Worm (Caenorhabditis elegans) whole organism, young adult: ENCODE results near the gene F11A10.6.
A peak's percentile ranks its signal among the peaks of the same experiment; 100 is the strongest.

Experiments used
- B0261.1 ChIP-seq: sonication (generic microtip); optimal IDR thresholded peaks from 2 replicates; lab custom pipeline; 2016; ENCODE audit warnings: mild to moderate bottlenecking, missing genetic modification characterization, moderate library complexity, missing compliant biosample characterization
- B0336.3 ChIP-seq: fragments of 200-800 bp; sonication (Bioruptor generic); IDR thresholded peaks from 2 replicates; pipeline ENCODE4 v1.3.6; 2022; ENCODE audit warnings: missing genetic modification characterization, missing compliant biosample characterization
- D2030.7 ChIP-seq: fragments of 200-800 bp; sonication (Bioruptor generic); IDR thresholded peaks from 2 replicates; pipeline ENCODE4 v1.3.6; 2022; ENCODE audit warnings: missing genetic modification reagents, missing genetic modification characterization, missing compliant biosample characterization
- F22D6.2 ChIP-seq: sonication (generic microtip); optimal IDR thresholded peaks from 2 replicates; lab custom pipeline; 2016; ENCODE audit warnings: mild to moderate bottlenecking, missing genetic modification characterization, missing compliant biosample characterization
- F33H1.4 ChIP-seq: fragments of 200-800 bp; sonication (Bioruptor generic); IDR thresholded peaks from 2 replicates; pipeline ENCODE4 v1.3.6; 2022; ENCODE audit warnings: missing genetic modification reagents, missing genetic modification characterization, missing compliant biosample characterization
- F37B4.10 ChIP-seq: fragments of 200-800 bp; sonication (Bioruptor generic); IDR thresholded peaks from 2 replicates; pipeline ENCODE4 v1.3.6; 2022; ENCODE audit warnings: missing genetic modification characterization, missing compliant biosample characterization
- K11D2.4 ChIP-seq: fragments of 200-800 bp; sonication (Bioruptor generic); IDR thresholded peaks from 2 replicates; pipeline ENCODE4 v1.3.6; 2022; ENCODE audit warnings: missing genetic modification reagents, missing genetic modification characterization, missing compliant biosample characterization
- Y95B8A.8 ChIP-seq: fragments of 200-800 bp; sonication (Bioruptor generic); IDR thresholded peaks from 2 replicates; pipeline ENCODE4 v1.3.6; 2022; ENCODE audit warnings: missing genetic modification reagents, missing genetic modification characterization, missing compliant biosample characterization
- ama-1 ChIP-seq, 3 experiments: fragments of 150-350 bp in 1 of 3; sonication (generic microtip) in 2 of 3; optimal IDR thresholded peaks; 2 replicates each; lab custom pipeline; 2014 to 2018; ENCODE audit warnings: missing biosample characterization in 2 of 3, missing genetic modification characterization in 2 of 3, missing genetic modification reagents in 2 of 3
- athp-1 ChIP-seq: sonication (generic microtip); optimal IDR thresholded peaks from 2 replicates; lab custom pipeline; 2017; ENCODE audit warnings: mild to moderate bottlenecking, missing genetic modification characterization, missing compliant biosample characterization
- bed-2 ChIP-seq: fragments of 200-800 bp; sonication (Bioruptor generic); IDR thresholded peaks from 2 replicates; pipeline ENCODE4 v1.3.6; 2022; ENCODE audit warnings: missing genetic modification reagents, missing genetic modification characterization, missing compliant biosample characterization
- ccch-3 ChIP-seq: fragments of 200-800 bp; sonication (Bioruptor generic); optimal IDR thresholded peaks from 2 replicates; lab custom pipeline; 2018; ENCODE audit warnings: mild to moderate bottlenecking, missing genetic modification characterization, missing compliant biosample characterization
- cebp-2 ChIP-seq: fragments of 200-800 bp; sonication (Bioruptor generic); IDR thresholded peaks from 2 replicates; pipeline ENCODE4 v1.3.6; 2022; ENCODE audit warnings: missing genetic modification characterization, missing compliant biosample characterization
- ceh-27 ChIP-seq: fragments of 200-800 bp; sonication (Bioruptor generic); optimal IDR thresholded peaks from 2 replicates; lab custom pipeline; 2018; ENCODE audit warnings: mild to moderate bottlenecking, missing genetic modification characterization, moderate library complexity, missing compliant biosample characterization
- ceh-91 ChIP-seq: fragments of 200-800 bp; sonication (Bioruptor generic); IDR thresholded peaks from 2 replicates; pipeline ENCODE4 v1.3.6; 2022; ENCODE audit warnings: missing genetic modification reagents, missing genetic modification characterization, missing compliant biosample characterization
- dpff-1 ChIP-seq: sonication (generic microtip); optimal IDR thresholded peaks from 2 replicates; lab custom pipeline; 2017; ENCODE audit warnings: mild to moderate bottlenecking, missing genetic modification characterization, missing compliant biosample characterization
- dpl-1 ChIP-seq: fragments of 150-350 bp; optimal IDR thresholded peaks from 2 replicates; lab custom pipeline; 2014; ENCODE audit warnings: missing biosample characterization, missing genetic modification reagents, missing genetic modification characterization
- ets-4 ChIP-seq: fragments of 200-800 bp; sonication (Bioruptor generic); optimal IDR thresholded peaks from 2 replicates; lab custom pipeline; 2018; ENCODE audit warnings: mild to moderate bottlenecking, missing genetic modification characterization, missing compliant biosample characterization
- fkh-3 ChIP-seq: sonication (generic microtip); optimal IDR thresholded peaks from 2 replicates; lab custom pipeline; 2016; ENCODE audit warnings: mild to moderate bottlenecking, missing genetic modification characterization, missing compliant biosample characterization
- gei-17 ChIP-seq: fragments of 200-800 bp; sonication (Bioruptor generic); optimal IDR thresholded peaks from 2 replicates; lab custom pipeline; 2018; ENCODE audit warnings: mild to moderate bottlenecking, missing genetic modification characterization, missing compliant biosample characterization
- hlh-26 ChIP-seq: fragments of 200-800 bp; sonication (Bioruptor generic); conservative IDR thresholded peaks from 2 replicates; pipeline ENCODE4 v1.3.6; 2022; ENCODE audit warnings: missing genetic modification reagents, missing genetic modification characterization, missing compliant biosample characterization
- hmg-1.2 ChIP-seq: fragments of 200-800 bp; sonication (Bioruptor generic); IDR thresholded peaks from 2 replicates; pipeline ENCODE4 v1.3.6; 2022; ENCODE audit warnings: missing genetic modification reagents, missing genetic modification characterization, missing compliant biosample characterization
- lin-26 ChIP-seq: fragments of 200-800 bp; sonication (Bioruptor generic); IDR thresholded peaks from 2 replicates; pipeline ENCODE4 v1.3.6; 2022; ENCODE audit warnings: missing genetic modification reagents, missing genetic modification characterization, missing compliant biosample characterization
- lsl-1 ChIP-seq: fragments of 200-800 bp; sonication (Bioruptor generic); optimal IDR thresholded peaks from 2 replicates; lab custom pipeline; 2018; ENCODE audit warnings: mild to moderate bottlenecking, missing genetic modification characterization, moderate library complexity, missing compliant biosample characterization
- madf-6 ChIP-seq: fragments of 200-800 bp; sonication (Bioruptor generic); IDR thresholded peaks from 2 replicates; pipeline ENCODE4 v1.3.6; 2022; ENCODE audit warnings: missing genetic modification reagents, missing genetic modification characterization, missing compliant biosample characterization
- mcd-1 ChIP-seq: fragments of 200-800 bp; sonication (Bioruptor generic); IDR thresholded peaks from 2 replicates; pipeline ENCODE4 v1.3.6; 2022; ENCODE audit warnings: missing genetic modification reagents, missing genetic modification characterization, missing compliant biosample characterization
- mxl-1 ChIP-seq: sonication (generic microtip); optimal IDR thresholded peaks from 2 replicates; lab custom pipeline; 2016; ENCODE audit warnings: missing genetic modification characterization, missing compliant biosample characterization
- nhr-179 ChIP-seq: sonication (generic microtip); optimal IDR thresholded peaks from 2 replicates; lab custom pipeline; 2016; ENCODE audit warnings: mild to moderate bottlenecking, missing genetic modification characterization, missing compliant biosample characterization
- pbrm-1 ChIP-seq: fragments of 200-800 bp; sonication (Bioruptor generic); IDR thresholded peaks from 2 replicates; pipeline ENCODE4 v1.3.6; 2022; ENCODE audit warnings: missing genetic modification reagents, missing genetic modification characterization, missing compliant biosample characterization
- rec-8 ChIP-seq, 2 experiments: sonication (generic microtip); optimal IDR thresholded peaks; 2 replicates each; lab custom pipeline; 2016; ENCODE audit warnings: mild to moderate bottlenecking in 2 of 2, missing genetic modification characterization in 2 of 2, missing genetic modification reagents in 2 of 2, missing genotype in 2 of 2, missing biosample characterization in 1 of 2, missing compliant biosample characterization in 1 of 2, moderate library complexity in 1 of 2
- repo-1 ChIP-seq: sonication (generic microtip); optimal IDR thresholded peaks from 2 replicates; lab custom pipeline; 2017; ENCODE audit warnings: mild to moderate bottlenecking, missing genetic modification characterization, missing compliant biosample characterization
- rpc-1 ChIP-seq, 2 experiments: fragments of 150-350 bp in 1 of 2; sonication (generic microtip) in 1 of 2; optimal IDR thresholded peaks; 2 replicates each; lab custom pipeline; 2014 to 2018; ENCODE audit warnings: missing biosample characterization in 1 of 2, missing genetic modification characterization in 1 of 2, missing genetic modification reagents in 1 of 2, missing genotype in 1 of 2
- snpc-4 ChIP-seq, 5 experiments: fragments of 150-350 bp in 1 of 5; sonication (generic microtip) in 4 of 5; optimal IDR thresholded peaks; 2 replicates each; lab custom pipeline; 2014 to 2018; ENCODE audit warnings: missing genetic modification characterization in 5 of 5, missing biosample characterization in 3 of 5, antibody characterized with exemption in 2 of 5, mild to moderate bottlenecking in 2 of 5, missing compliant biosample characterization in 2 of 5, missing genotype in 2 of 5, moderate library complexity in 2 of 5, missing genetic modification reagents in 1 of 5
- ztf-18 ChIP-seq: sonication (generic microtip); optimal IDR thresholded peaks from 2 replicates; lab custom pipeline; 2016; ENCODE audit warnings: missing genotype, mild to moderate bottlenecking, missing genetic modification characterization, missing compliant biosample characterization
- ztf-22 ChIP-seq: fragments of 200-800 bp; sonication (Bioruptor generic); optimal IDR thresholded peaks from 2 replicates; lab custom pipeline; 2018; ENCODE audit warnings: mild to moderate bottlenecking, missing genetic modification characterization, moderate library complexity, missing compliant biosample characterization
- ztf-3 ChIP-seq: fragments of 200-800 bp; sonication (Bioruptor generic); optimal IDR thresholded peaks from 2 replicates; lab custom pipeline; 2018; ENCODE audit warnings: mild to moderate bottlenecking, missing genetic modification characterization, missing compliant biosample characterization

The F11A10.6 gene

ce11 chrIV:12078112-12078812 is 11.2 kb downstream of the F11A10.6 start, which contains the start of gene tmed-1:
TSS of gene tmed-1 (minus strand) at chrIV:12078162.
- no peak for TF ChIP-seq K11D2.4 (GFP tag; lab: Robert Waterston, UW)
- TF ChIP-seq ama-1 (optimal IDR thresholded peaks at IDR 0.05; lab: Kevin White, UChicago) = no peak
- TF ChIP-seq ama-1 (GFP tag; optimal IDR thresholded peaks at IDR 0.05; lab: Kevin White, UChicago) = no peak
- TF ChIP-seq lsl-1 (GFP tag; lab: Kevin White, UChicago) = peak; percentile 66
- no peak for TF ChIP-seq snpc-4 (GFP tag; optimal IDR thresholded peaks at IDR 0.05; lab: Kevin White, UChicago)
- no peak for TF ChIP-seq snpc-4 (tag; optimal IDR thresholded peaks at IDR 0.05; lab: Kevin White, UChicago)
- no peak for TF ChIP-seq hlh-26 (GFP tag; lab: Robert Waterston, UW)
- TF ChIP-seq repo-1 = no peak
- no peak for TF ChIP-seq pbrm-1 (GFP tag; lab: Robert Waterston, UW)
- TF ChIP-seq F22D6.2 (tag; lab: Kevin White, UChicago) = no peak
- TF ChIP-seq lin-26 = no peak
- TF ChIP-seq ztf-18 = no peak
- TF ChIP-seq rpc-1 (optimal IDR thresholded peaks at IDR 0.05; lab: Kevin White, UChicago) = no peak
- no peak for TF ChIP-seq rpc-1 (tag; optimal IDR thresholded peaks at IDR 0.05; lab: Kevin White, UChicago)
- TF ChIP-seq mcd-1 (GFP tag; lab: Robert Waterston, UW) = no peak
- peak; percentile 62 for TF ChIP-seq F33H1.4
- no peak for TF ChIP-seq B0336.3 (GFP tag; lab: Robert Waterston, UW)
- TF ChIP-seq ets-4 (GFP tag; lab: Kevin White, UChicago) = no peak
- TF ChIP-seq ztf-3 = no peak
- no peak for TF ChIP-seq rec-8 (tag; optimal IDR thresholded peaks at IDR 0.05; lab: Kevin White, UChicago)
- no peak for TF ChIP-seq athp-1
- TF ChIP-seq B0261.1 (tag; lab: Kevin White, UChicago) = no peak
- no peak for TF ChIP-seq dpl-1
- TF ChIP-seq fkh-3 = no peak
- no peak for TF ChIP-seq dpff-1 (tag; lab: Kevin White, UChicago)
- no peak for TF ChIP-seq cebp-2
- no peak for TF ChIP-seq F37B4.10 (GFP tag; lab: Robert Waterston, UW)
- peak; percentile 42; the same call in 1 of the 2 replicates for TF ChIP-seq madf-6 (GFP tag; lab: Robert Waterston, UW)
- no peak for TF ChIP-seq mxl-1 (tag; lab: Kevin White, UChicago)
- no peak for TF ChIP-seq gei-17 (GFP tag; lab: Kevin White, UChicago)
- no peak for TF ChIP-seq bed-2 (GFP tag; lab: Robert Waterston, UW)
- TF ChIP-seq ztf-22 (GFP tag; lab: Kevin White, UChicago) = no peak
- no peak for TF ChIP-seq ceh-27
- 0 out of 2 replicates have a peak, but pooled peaks have one; percentile 32 for TF ChIP-seq ceh-91
- TF ChIP-seq D2030.7 = no peak

- no peak for TF ChIP-seq nhr-179 (tag; lab: Kevin White, UChicago)
- no peak for TF ChIP-seq ccch-3 (GFP tag; lab: Kevin White, UChicago)
- TF ChIP-seq ztf-22 (GFP tag; lab: Kevin White, UChicago) = no peak
- no peak for TF ChIP-seq Y95B8A.8
- TF ChIP-seq hmg-1.2 (GFP tag; lab: Robert Waterston, UW) = no peak
- no peak for TF ChIP-seq F22D6.2 (tag; lab: Kevin White, UChicago)
- TF ChIP-seq K11D2.4 (GFP tag; lab: Robert Waterston, UW) = no peak
- TF ChIP-seq, all 124 proteins: peak for 0
Measured at ce11 chrIV:12075497-12075896, 14.0 kb downstream of the F11A10.6 start, which contains the start of gene K08E4.7. TSS of gene K08E4.7 (plus strand) at chrIV:12075797.
